Worm (Caenorhabditis elegans): ENCODE measurements around the gene ZC84.7.

The ZC84.7 gene

ce11 chrIII:9154766-9155165 lies 31.1 kb upstream of the ZC84.7 start, which contains the start of gene irld-34:
Gene irld-34, plus strand, starts transcription at chrIII:9155066.
- TF ChIP-seq nhr-12 (tag; optimal IDR thresholded peaks at IDR 0.05) (no peak), mdl-1 (tag; optimal IDR thresholded peaks at IDR 0.05) (no peak), aly-2 (tag; optimal IDR thresholded peaks at IDR 0.05) (no peak), unc-62 (GFP tag; optimal IDR thresholded peaks at IDR 0.05) (no peak), nhr-21 (tag; optimal IDR thresholded peaks at IDR 0.05) (no peak), alr-1 (tag; optimal IDR thresholded peaks at IDR 0.05) (no peak), C34F6.9 (tag; optimal IDR thresholded peaks at IDR 0.05) (no peak), lsy-2 (tag; optimal IDR thresholded peaks at IDR 0.05) (no peak), Y55F3AM.14 (GFP tag; optimal IDR thresholded peaks at IDR 0.05) (no peak), nhr-237 (tag; optimal IDR thresholded peaks at IDR 0.05) (no peak), unc-39 (tag; optimal IDR thresholded peaks at IDR 0.05) (no peak), zag-1 (tag; optimal IDR thresholded peaks at IDR 0.05) (no peak), nhr-11 (tag; optimal IDR thresholded peaks at IDR 0.05) (no peak), sma-9 (GFP tag; optimal IDR thresholded peaks at IDR 0.05) (no peak), sma-9 (tag; optimal IDR thresholded peaks at IDR 0.05) (no peak), egl-27 (tag; optimal IDR thresholded peaks at IDR 0.05) (no peak), mab-5 (tag; optimal IDR thresholded peaks at IDR 0.05) (no peak)

- TF ChIP-seq mdl-1 (tag; optimal IDR thresholded peaks at IDR 0.05): no peak
- TF ChIP-seq nhr-25 (tag; optimal IDR thresholded peaks at IDR 0.05): no peak
- no peak for TF ChIP-seq nhr-77 (tag; optimal IDR thresholded peaks at IDR 0.05)
- no peak for TF ChIP-seq egl-27 (tag; optimal IDR thresholded peaks at IDR 0.05)
- TF ChIP-seq ceh-82 (tag; optimal IDR thresholded peaks at IDR 0.05): no peak
- no peak for TF ChIP-seq crh-2 (tag; optimal IDR thresholded peaks at IDR 0.05)
- no peak for TF ChIP-seq fos-1 (tag; optimal IDR thresholded peaks at IDR 0.05)
- TF ChIP-seq nhr-12 (tag; optimal IDR thresholded peaks at IDR 0.05): no peak
- TF ChIP-seq Y55F3AM.14 (GFP tag; optimal IDR thresholded peaks at IDR 0.05): no peak
- no peak for TF ChIP-seq lsy-2 (tag; optimal IDR thresholded peaks at IDR 0.05)
- no peak for TF ChIP-seq gmeb-1 (tag; optimal IDR thresholded peaks at IDR 0.05)
- TF ChIP-seq C34F6.9 (tag; optimal IDR thresholded peaks at IDR 0.05): no peak
- TF ChIP-seq unc-39 (tag; optimal IDR thresholded peaks at IDR 0.05): no peak
- no peak for TF ChIP-seq ama-1 (optimal IDR thresholded peaks at IDR 0.05)
- TF ChIP-seq nhr-6 (tag; optimal IDR thresholded peaks at IDR 0.05): no peak
- no peak for TF ChIP-seq lin-39 (tag; optimal IDR thresholded peaks at IDR 0.05)
- no peak for TF ChIP-seq nhr-11 (tag; optimal IDR thresholded peaks at IDR 0.05)
- TF ChIP-seq ceh-16 (tag; optimal IDR thresholded peaks at IDR 0.05): no peak
Observed at ce11 chrIII:9161553-9161952, 24.3 kb upstream of the ZC84.7 start, which contains the start of gene ptr-9. Gene ptr-9, minus strand, starts transcription at chrIII:9161653.

ce11 chrIII:9162634-9163118 lies 23.1 kb upstream of the ZC84.7 start, which contains the start of gene dgk-3:
Gene dgk-3, plus strand, starts transcription at chrIII:9163068.
- no peak for TF ChIP-seq ZK546.5 (tag; optimal IDR thresholded peaks at IDR 0.05)
- TF ChIP-seq F13H6.1 (tag; optimal IDR thresholded peaks at IDR 0.05): no peak
- no peak for TF ChIP-seq mab-5 (tag; optimal IDR thresholded peaks at IDR 0.05)
- TF ChIP-seq nhr-11 (tag; optimal IDR thresholded peaks at IDR 0.05): no peak
- TF ChIP-seq elt-3 (tag; optimal IDR thresholded peaks at IDR 0.05): no peak
- TF ChIP-seq R02D3.7 (tag; optimal IDR thresholded peaks at IDR 0.05): no peak
- no peak for TF ChIP-seq alr-1 (tag; optimal IDR thresholded peaks at IDR 0.05)

ce11 chrIII:9172702-9173101 lies 13.1 kb upstream of the ZC84.7 start, which contains the start of gene ina-1:
Gene ina-1, minus strand, starts transcription at chrIII:9172802.
- TF ChIP-seq skn-1 (tag; optimal IDR thresholded peaks at IDR 0.05) (no peak), nhr-21 (tag; optimal IDR thresholded peaks at IDR 0.05) (no peak), mab-5 (tag; optimal IDR thresholded peaks at IDR 0.05) (no peak), snpc-4 (tag; optimal IDR thresholded peaks at IDR 0.05) (no peak), ceh-82 (tag; optimal IDR thresholded peaks at IDR 0.05) (no peak)

ce11 chrIII:9173239-9173638 lies 12.6 kb upstream of the ZC84.7 start:
- TF ChIP-seq crh-2 (tag; optimal IDR thresholded peaks at IDR 0.05) (no peak), sma-9 (GFP tag; optimal IDR thresholded peaks at IDR 0.05) (peak; percentile 21), sma-9 (tag; optimal IDR thresholded peaks at IDR 0.05) (no peak), mab-5 (tag; optimal IDR thresholded peaks at IDR 0.05) (no peak), ceh-16 (tag; optimal IDR thresholded peaks at IDR 0.05) (no peak), lin-13 (GFP tag; optimal IDR thresholded peaks at IDR 0.05) (no peak), ama-1 (optimal IDR thresholded peaks at IDR 0.05) (no peak), egl-27 (tag; optimal IDR thresholded peaks at IDR 0.05) (no peak), dmd-4 (tag; optimal IDR thresholded peaks at IDR 0.05) (no peak), R02D3.7 (tag; optimal IDR thresholded peaks at IDR 0.05) (no peak), elt-1 (tag; optimal IDR thresholded peaks at IDR 0.05) (no peak), nhr-77 (tag; optimal IDR thresholded peaks at IDR 0.05) (no peak), nhr-12 (tag; optimal IDR thresholded peaks at IDR 0.05) (no peak), snpc-4 (tag; optimal IDR thresholded peaks at IDR 0.05) (no peak), fos-1 (tag; optimal IDR thresholded peaks at IDR 0.05) (peak; percentile 33), ceh-82 (tag; optimal IDR thresholded peaks at IDR 0.05) (no peak)
